Worm (Caenorhabditis elegans) whole organism, young adult: ENCODE results near the gene ooc-3.

ENCODE experiments used
- B0019.2 ChIP-seq: fragments of 200-800 bp; sonication (Bioruptor generic); conservative IDR thresholded peaks from 2 replicates; pipeline ENCODE4 v1.3.6; 2022; ENCODE audit warnings: missing genetic modification reagents, missing genetic modification characterization, missing compliant biosample characterization
- B0261.1 ChIP-seq: sonication (generic microtip); optimal IDR thresholded peaks from 2 replicates; lab custom pipeline; 2016; ENCODE audit warnings: mild to moderate bottlenecking, missing genetic modification characterization, moderate library complexity, missing compliant biosample characterization
- B0336.3 ChIP-seq: fragments of 200-800 bp; sonication (Bioruptor generic); IDR thresholded peaks from 2 replicates; pipeline ENCODE4 v1.3.6; 2022; ENCODE audit warnings: missing genetic modification characterization, missing compliant biosample characterization
- C17E4.6 ChIP-seq: fragments of 200-800 bp; sonication (Bioruptor generic); IDR thresholded peaks from 2 replicates; pipeline ENCODE4 v1.3.6; 2022; ENCODE audit warnings: missing genetic modification reagents, missing genetic modification characterization, missing compliant biosample characterization
- D2030.7 ChIP-seq: fragments of 200-800 bp; sonication (Bioruptor generic); IDR thresholded peaks from 2 replicates; pipeline ENCODE4 v1.3.6; 2022; ENCODE audit warnings: missing genetic modification reagents, missing genetic modification characterization, missing compliant biosample characterization
- F23B12.7 ChIP-seq: sonication (generic microtip); optimal IDR thresholded peaks from 2 replicates; lab custom pipeline; 2017; ENCODE audit warnings: missing genetic modification characterization, mild to moderate bottlenecking, missing compliant biosample characterization, antibody characterized with exemption, moderate library complexity; ENCODE audit not compliant: insufficient read depth
- F33H1.4 ChIP-seq: fragments of 200-800 bp; sonication (Bioruptor generic); IDR thresholded peaks from 2 replicates; pipeline ENCODE4 v1.3.6; 2022; ENCODE audit warnings: missing genetic modification reagents, missing genetic modification characterization, missing compliant biosample characterization
- F37B4.10 ChIP-seq: fragments of 200-800 bp; sonication (Bioruptor generic); IDR thresholded peaks from 2 replicates; pipeline ENCODE4 v1.3.6; 2022; ENCODE audit warnings: missing genetic modification characterization, missing compliant biosample characterization
- F49E8.2 ChIP-seq: sonication (generic microtip); optimal IDR thresholded peaks from 3 replicates; lab custom pipeline; 2017; ENCODE audit warnings: missing genetic modification characterization, mild to moderate bottlenecking, missing compliant biosample characterization, antibody characterized with exemption, moderate library complexity; ENCODE audit not compliant: insufficient read depth
- F57A8.1 ChIP-seq: fragments of 200-800 bp; sonication (Bioruptor generic); optimal IDR thresholded peaks from 2 replicates; lab custom pipeline; 2018; ENCODE audit warnings: mild to moderate bottlenecking, missing genetic modification characterization, moderate library complexity, missing compliant biosample characterization
- F57C9.4 ChIP-seq: sonication (generic microtip); optimal IDR thresholded peaks from 2 replicates; lab custom pipeline; 2017; ENCODE audit warnings: mild to moderate bottlenecking, missing genetic modification characterization, missing compliant biosample characterization
- K12H6.12 ChIP-seq: fragments of 200-800 bp; sonication (Bioruptor generic); optimal IDR thresholded peaks from 2 replicates; lab custom pipeline; 2018; ENCODE audit warnings: mild to moderate bottlenecking, missing genetic modification characterization, missing compliant biosample characterization
- T26A5.8 ChIP-seq: sonication (generic microtip); optimal IDR thresholded peaks from 2 replicates; lab custom pipeline; 2016; ENCODE audit warnings: missing genetic modification characterization, missing compliant biosample characterization
- Y53F4B.3 ChIP-seq: fragments of 200-800 bp; sonication (Bioruptor generic); IDR thresholded peaks from 2 replicates; pipeline ENCODE4 v1.3.6; 2022; ENCODE audit warnings: missing genetic modification reagents, missing genetic modification characterization, missing compliant biosample characterization
- Y53G8AR.9 ChIP-seq: fragments of 200-800 bp; sonication (Bioruptor generic); conservative IDR thresholded peaks from 2 replicates; pipeline ENCODE4 v1.3.6; 2022; ENCODE audit warnings: missing genetic modification reagents, missing genetic modification characterization, missing compliant biosample characterization
- Y79H2A.3 ChIP-seq: fragments of 200-800 bp; sonication (Bioruptor generic); conservative IDR thresholded peaks from 2 replicates; pipeline ENCODE4 v1.3.6; 2022; ENCODE audit warnings: missing genetic modification reagents, missing genetic modification characterization, missing compliant biosample characterization
- ZK185.1 ChIP-seq: sonication (generic microtip); optimal IDR thresholded peaks from 2 replicates; lab custom pipeline; 2016; ENCODE audit warnings: mild to moderate bottlenecking, missing genetic modification characterization, missing compliant biosample characterization; ENCODE audit not compliant: poor library complexity, severe bottlenecking
- atf-7 ChIP-seq: sonication (generic microtip); optimal IDR thresholded peaks from 2 replicates; lab custom pipeline; 2017; ENCODE audit warnings: mild to moderate bottlenecking, missing genetic modification characterization, missing compliant biosample characterization
- attf-5 ChIP-seq: fragments of 200-800 bp; sonication (Bioruptor generic); optimal IDR thresholded peaks from 2 replicates; lab custom pipeline; 2018; ENCODE audit warnings: mild to moderate bottlenecking, missing genetic modification characterization, missing compliant biosample characterization
- bed-2 ChIP-seq: fragments of 200-800 bp; sonication (Bioruptor generic); IDR thresholded peaks from 2 replicates; pipeline ENCODE4 v1.3.6; 2022; ENCODE audit warnings: missing genetic modification reagents, missing genetic modification characterization, missing compliant biosample characterization
- ceh-100 ChIP-seq: fragments of 200-800 bp; sonication (Bioruptor generic); IDR thresholded peaks from 2 replicates; pipeline ENCODE4 v1.3.6; 2022; ENCODE audit warnings: missing genetic modification reagents, missing genetic modification characterization, missing compliant biosample characterization
- ceh-79 ChIP-seq: sonication (generic microtip); optimal IDR thresholded peaks from 2 replicates; lab custom pipeline; 2017; ENCODE audit warnings: mild to moderate bottlenecking, missing genetic modification characterization, missing compliant biosample characterization
- chd-7 ChIP-seq: sonication (generic microtip); optimal IDR thresholded peaks from 2 replicates; lab custom pipeline; 2016; ENCODE audit warnings: mild to moderate bottlenecking, missing genetic modification characterization, moderate library complexity, missing compliant biosample characterization
- dox-1 ChIP-seq: fragments of 200-800 bp; sonication (Bioruptor generic); IDR thresholded peaks from 2 replicates; pipeline ENCODE4 v1.3.6; 2022; ENCODE audit warnings: missing genetic modification reagents, missing genetic modification characterization, missing compliant biosample characterization
- egl-18 ChIP-seq: fragments of 200-800 bp; sonication (Bioruptor generic); IDR thresholded peaks from 2 replicates; pipeline ENCODE4 v1.3.6; 2022; ENCODE audit warnings: missing genetic modification reagents, missing genetic modification characterization, missing compliant biosample characterization
- egrh-3 ChIP-seq: fragments of 200-800 bp; sonication (Bioruptor generic); IDR thresholded peaks from 2 replicates; pipeline ENCODE4 v1.3.6; 2022; ENCODE audit warnings: missing genetic modification reagents, missing genetic modification characterization, missing compliant biosample characterization
- ets-4 ChIP-seq: fragments of 200-800 bp; sonication (Bioruptor generic); optimal IDR thresholded peaks from 2 replicates; lab custom pipeline; 2018; ENCODE audit warnings: mild to moderate bottlenecking, missing genetic modification characterization, missing compliant biosample characterization
- him-1 ChIP-seq: sonication (generic microtip); optimal IDR thresholded peaks from 2 replicates; lab custom pipeline; 2016; ENCODE audit warnings: missing genotype, missing genetic modification reagents, missing genetic modification characterization, missing compliant biosample characterization
- hmg-1.2 ChIP-seq: fragments of 200-800 bp; sonication (Bioruptor generic); IDR thresholded peaks from 2 replicates; pipeline ENCODE4 v1.3.6; 2022; ENCODE audit warnings: missing genetic modification reagents, missing genetic modification characterization, missing compliant biosample characterization
- lin-26 ChIP-seq: fragments of 200-800 bp; sonication (Bioruptor generic); IDR thresholded peaks from 2 replicates; pipeline ENCODE4 v1.3.6; 2022; ENCODE audit warnings: missing genetic modification reagents, missing genetic modification characterization, missing compliant biosample characterization
- lin-40 ChIP-seq: sonication (generic microtip); optimal IDR thresholded peaks from 2 replicates; lab custom pipeline; 2016; ENCODE audit warnings: missing genetic modification characterization, mild to moderate bottlenecking, missing compliant biosample characterization, missing genotype, missing genetic modification reagents
- lin-54 ChIP-seq: fragments of 200-800 bp; sonication (Bioruptor generic); optimal IDR thresholded peaks from 2 replicates; lab custom pipeline; 2018; ENCODE audit warnings: mild to moderate bottlenecking, missing genetic modification characterization, missing compliant biosample characterization
- lsl-1 ChIP-seq: fragments of 200-800 bp; sonication (Bioruptor generic); optimal IDR thresholded peaks from 2 replicates; lab custom pipeline; 2018; ENCODE audit warnings: mild to moderate bottlenecking, missing genetic modification characterization, moderate library complexity, missing compliant biosample characterization
- madf-10 ChIP-seq: sonication (generic microtip); optimal IDR thresholded peaks from 2 replicates; lab custom pipeline; 2016; ENCODE audit warnings: mild to moderate bottlenecking, missing genetic modification characterization, missing compliant biosample characterization
- mcd-1 ChIP-seq: fragments of 200-800 bp; sonication (Bioruptor generic); IDR thresholded peaks from 2 replicates; pipeline ENCODE4 v1.3.6; 2022; ENCODE audit warnings: missing genetic modification reagents, missing genetic modification characterization, missing compliant biosample characterization
- mes-4 ChIP-seq: sonication (generic microtip); optimal IDR thresholded peaks from 2 replicates; lab custom pipeline; 2016; ENCODE audit warnings: missing genotype, missing genetic modification characterization, missing compliant biosample characterization
- mxl-1 ChIP-seq: sonication (generic microtip); optimal IDR thresholded peaks from 2 replicates; lab custom pipeline; 2016; ENCODE audit warnings: missing genetic modification characterization, missing compliant biosample characterization
- nfyb-1 ChIP-seq: fragments of 200-800 bp; sonication (Bioruptor generic); IDR thresholded peaks from 2 replicates; pipeline ENCODE4 v1.3.6; 2022; ENCODE audit warnings: missing genetic modification reagents, missing genetic modification characterization, missing compliant biosample characterization
- nhr-27 ChIP-seq: fragments of 200-800 bp; sonication (Bioruptor generic); optimal IDR thresholded peaks from 2 replicates; lab custom pipeline; 2018; ENCODE audit warnings: mild to moderate bottlenecking, missing genetic modification characterization, moderate library complexity, missing compliant biosample characterization
- nhr-90 ChIP-seq: sonication (generic microtip); optimal IDR thresholded peaks from 2 replicates; lab custom pipeline; 2016; ENCODE audit warnings: missing genotype, mild to moderate bottlenecking, missing genetic modification characterization, missing compliant biosample characterization
- pbrm-1 ChIP-seq: fragments of 200-800 bp; sonication (Bioruptor generic); IDR thresholded peaks from 2 replicates; pipeline ENCODE4 v1.3.6; 2022; ENCODE audit warnings: missing genetic modification reagents, missing genetic modification characterization, missing compliant biosample characterization
- pha-4 ChIP-seq: fragments of 150-350 bp; sonication (generic microtip); optimal IDR thresholded peaks from 2 replicates; lab custom pipeline; 2014; ENCODE audit warnings: missing biosample characterization, missing genetic modification reagents, missing genetic modification characterization
- repo-1 ChIP-seq: sonication (generic microtip); optimal IDR thresholded peaks from 2 replicates; lab custom pipeline; 2017; ENCODE audit warnings: mild to moderate bottlenecking, missing genetic modification characterization, missing compliant biosample characterization
- sea-2 ChIP-seq: fragments of 200-800 bp; sonication (Bioruptor generic); IDR thresholded peaks from 2 replicates; pipeline ENCODE4 v1.3.6; 2022; ENCODE audit warnings: missing genetic modification characterization, missing compliant biosample characterization
- snpc-3.4 ChIP-seq: sonication (generic microtip); optimal IDR thresholded peaks from 2 replicates; lab custom pipeline; 2017; ENCODE audit warnings: missing genetic modification characterization, mild to moderate bottlenecking, missing compliant biosample characterization, antibody characterized with exemption, moderate library complexity, missing genotype, missing genetic modification reagents
- tbp1 ChIP-seq: fragments of 200-800 bp; sonication (Bioruptor generic); optimal IDR thresholded peaks from 2 replicates; lab custom pipeline; 2018; ENCODE audit warnings: mild to moderate bottlenecking, missing genetic modification characterization, missing compliant biosample characterization
- ztf-18 ChIP-seq: sonication (generic microtip); optimal IDR thresholded peaks from 2 replicates; lab custom pipeline; 2016; ENCODE audit warnings: missing genotype, mild to moderate bottlenecking, missing genetic modification characterization, missing compliant biosample characterization
- ztf-22 ChIP-seq: fragments of 200-800 bp; sonication (Bioruptor generic); optimal IDR thresholded peaks from 2 replicates; lab custom pipeline; 2018; ENCODE audit warnings: mild to moderate bottlenecking, missing genetic modification characterization, moderate library complexity, missing compliant biosample characterization

The ooc-3 gene

ce11 chrII:11464427-11464944, 30.6 kb downstream of the ooc-3 start, which contains the start of the genes aars-1 and rga-1 (continued):
- peak; percentile 2 for TF ChIP-seq lin-54 (GFP tag; lab: Kevin White, UChicago)
- TF ChIP-seq ztf-22 (GFP tag; lab: Kevin White, UChicago): peak; percentile 39
- no peak for TF ChIP-seq sea-2
- no peak for TF ChIP-seq Y53F4B.3 (GFP tag; lab: Robert Waterston, UW)
- no peak for TF ChIP-seq him-1 (tag; lab: Kevin White, UChicago)
- peak; percentile 58 for TF ChIP-seq ets-4 (GFP tag; lab: Kevin White, UChicago)
- TF ChIP-seq C17E4.6 (GFP tag; lab: Robert Waterston, UW): no peak
- TF ChIP-seq B0336.3 (GFP tag; lab: Robert Waterston, UW): peak; percentile 52; the same call in 1 of the 2 replicates
- TF ChIP-seq Y53G8AR.9: no peak
- peak; percentile 31 for TF ChIP-seq tbp1 (GFP tag; lab: Kevin White, UChicago)
- TF ChIP-seq F57C9.4 (tag; lab: Kevin White, UChicago): no peak
- TF ChIP-seq lin-40: peak; percentile 34
- no peak for TF ChIP-seq bed-2 (GFP tag; lab: Robert Waterston, UW)
- TF ChIP-seq madf-10: no peak
- no peak for TF ChIP-seq nhr-90 (tag; lab: Kevin White, UChicago)
- TF ChIP-seq chd-7 (tag; lab: Kevin White, UChicago): peak; percentile 30
- no peak for TF ChIP-seq B0019.2
- peak; percentile 45 for TF ChIP-seq ZK185.1
- no peak for TF ChIP-seq egl-18 (GFP tag; lab: Robert Waterston, UW)
- TF ChIP-seq F23B12.7 (tag; lab: Kevin White, UChicago): no peak
- peak; percentile 86 for TF ChIP-seq dox-1 (GFP tag; lab: Robert Waterston, UW)
- TF ChIP-seq F57A8.1 (GFP tag; lab: Kevin White, UChicago): no peak
- TF ChIP-seq nhr-27: no peak
- TF ChIP-seq mcd-1 (GFP tag; lab: Robert Waterston, UW): 0 out of 2 replicates have a peak, but pooled peaks have one; percentile 48
- no peak for TF ChIP-seq mes-4
- TF ChIP-seq egrh-3 (GFP tag; lab: Robert Waterston, UW): no peak
- no peak for TF ChIP-seq F37B4.10 (GFP tag; lab: Robert Waterston, UW)
- peak; percentile 41 for TF ChIP-seq atf-7 (tag; lab: Kevin White, UChicago)
- TF ChIP-seq hmg-1.2 (GFP tag; lab: Robert Waterston, UW): peak; percentile 66; the same call in 1 of the 2 replicates
- peak; percentile 80 for TF ChIP-seq attf-5 (GFP tag; lab: Kevin White, UChicago)
- TF ChIP-seq nfyb-1 (GFP tag; lab: Robert Waterston, UW): peak; percentile 71
- TF ChIP-seq lin-26 (GFP tag; lab: Robert Waterston, UW): 0 out of 2 replicates have a peak, but pooled peaks have one; percentile 36
- peak; percentile 74 for TF ChIP-seq ztf-18
- 0 out of 2 replicates have a peak, but pooled peaks have one; percentile 33 for TF ChIP-seq pbrm-1 (GFP tag; lab: Robert Waterston, UW)
- no peak for TF ChIP-seq F33H1.4 (GFP tag; lab: Robert Waterston, UW)
- no peak for TF ChIP-seq F49E8.2 (tag; lab: Kevin White, UChicago)
- TF ChIP-seq, all 124 proteins: peak for 22

ce11 chrII:11463899-11464298, 31.2 kb downstream of the ooc-3 start:
- TF ChIP-seq D2030.7 (GFP tag; lab: Robert Waterston, UW) (no peak), mcd-1 (GFP tag; lab: Robert Waterston, UW) (no peak), mxl-1 (tag; lab: Kevin White, UChicago) (no peak), K12H6.12 (tag; lab: Kevin White, UChicago) (no peak), Y79H2A.3 (GFP tag; lab: Robert Waterston, UW) (no peak), pha-4 (no peak), B0019.2 (no peak), repo-1 (tag; lab: Kevin White, UChicago) (no peak), ceh-100 (no peak), lin-54 (GFP tag; lab: Kevin White, UChicago) (no peak), T26A5.8 (tag; lab: Kevin White, UChicago) (no peak), madf-10 (no peak), lsl-1 (GFP tag; lab: Kevin White, UChicago) (no peak), B0261.1 (tag; lab: Kevin White, UChicago) (no peak), pbrm-1 (GFP tag; lab: Robert Waterston, UW) (no peak), snpc-3.4 (tag; lab: Kevin White, UChicago) (no peak), ceh-79 (tag; lab: Kevin White, UChicago) (no peak)
